Fruit fly (Drosophila melanogaster): ENCODE data around the gene CG7215.
A peak's percentile ranks its signal among the peaks of the same experiment; 100 is the strongest.

The CG7215 gene

dm6 chr3R:18198518-18199118 lies 31.5 kb upstream of the CG7215 start (continued):
- TF ChIP-seq dmrt11E (tag; optimal IDR thresholded peaks at IDR 0.05), result peak; percentile 39
- TF ChIP-seq dpn (GFP tag; optimal IDR thresholded peaks at IDR 0.05), result peak; percentile 26 to 34
- TF ChIP-seq Med (GFP tag), result peak; percentile 93
- TF ChIP-seq lbe (GFP tag; optimal IDR thresholded peaks at IDR 0.05), result peak; percentile 73
- TF ChIP-seq ac (GFP tag; optimal IDR thresholded peaks at IDR 0.05), result peak; percentile 61
- TF ChIP-seq run (tag; optimal IDR thresholded peaks at IDR 0.05), result peak; percentile 5
- TF ChIP-seq kni (GFP tag; optimal IDR thresholded peaks at IDR 0.05), result peak; percentile 62
- TF ChIP-seq CG10147 (GFP tag; optimal IDR thresholded peaks at IDR 0.05), result no peak
- TF ChIP-seq CG3838 (GFP tag; optimal IDR thresholded peaks at IDR 0.05), result peak; percentile 64
- TF ChIP-seq lola (GFP tag; optimal IDR thresholded peaks at IDR 0.05), result peak in 1 of 3 experiments; percentile 19
- peak; percentile 15 for TF ChIP-seq CG9437 (GFP tag; optimal IDR thresholded peaks at IDR 0.05)
- TF ChIP-seq corto (GFP tag; optimal IDR thresholded peaks at IDR 0.05), result peak; percentile 18
- peak; percentile 46 for TF ChIP-seq CG4854 (GFP tag; optimal IDR thresholded peaks at IDR 0.05)
- TF ChIP-seq CG2678 (tag; optimal IDR thresholded peaks at IDR 0.05), result peak; percentile 47
- TF ChIP-seq Sin3A (optimal IDR thresholded peaks at IDR 0.05), result no peak
- TF ChIP-seq da (GFP tag; optimal IDR thresholded peaks at IDR 0.05), result peak; percentile 49
- TF ChIP-seq Asciz (GFP tag; optimal IDR thresholded peaks at IDR 0.05), result peak; percentile 75
- peak; percentile 46 for TF ChIP-seq CG33213 (GFP tag; optimal IDR thresholded peaks at IDR 0.05)
- TF ChIP-seq fd64A (GFP tag; optimal IDR thresholded peaks at IDR 0.05), result peak; percentile 58
- TF ChIP-seq pfk (GFP tag; optimal IDR thresholded peaks at IDR 0.05), result peak; percentile 39
- peak; percentile 83 for TF ChIP-seq Fer1 (GFP tag; optimal IDR thresholded peaks at IDR 0.05)
- TF ChIP-seq Sry-δ (GFP tag; optimal IDR thresholded peaks at IDR 0.05), result no peak
- TF ChIP-seq CG32532 (GFP tag; IDR thresholded peaks at IDR 0.05), result no peak
- TF ChIP-seq CoRest (tag; optimal IDR thresholded peaks at IDR 0.05), result peak; percentile 7
- peak; percentile 56 for TF ChIP-seq mirr (GFP tag; optimal IDR thresholded peaks at IDR 0.05)
- TF ChIP-seq tll (GFP tag; optimal IDR thresholded peaks at IDR 0.05), result peak in 1 of 2 experiments; percentile 70
- TF ChIP-seq Hsf (GFP tag; optimal IDR thresholded peaks at IDR 0.05), result peak; percentile 9
- no peak for TF ChIP-seq ro (GFP tag; IDR thresholded peaks at IDR 0.05)
- no peak for TF ChIP-seq CG6272 (GFP tag; IDR thresholded peaks at IDR 0.05)
- peak; percentile 12 for TF ChIP-seq phol (tag; optimal IDR thresholded peaks at IDR 0.05)
- peak; percentile 27 for TF ChIP-seq twi (tag; optimal IDR thresholded peaks at IDR 0.05)
- TF ChIP-seq Atf-2 (GFP tag; optimal IDR thresholded peaks at IDR 0.05), result peak; percentile 22
- TF ChIP-seq sqz (GFP tag; optimal IDR thresholded peaks at IDR 0.05), result peak; percentile 58
- TF ChIP-seq CG12942 (GFP tag; optimal IDR thresholded peaks at IDR 0.05), result peak; percentile 34
- TF ChIP-seq CG12071 (GFP tag; optimal IDR thresholded peaks at IDR 0.05), result peak; percentile 74
- peak; percentile 32 for TF ChIP-seq HLH54F (GFP tag; optimal IDR thresholded peaks at IDR 0.05)
- TF ChIP-seq repo (GFP tag; optimal IDR thresholded peaks at IDR 0.05), result peak; percentile 32
- peak; percentile 20 for TF ChIP-seq D19A (tag; optimal IDR thresholded peaks at IDR 0.05)
- TF ChIP-seq CG2120 (GFP tag; optimal IDR thresholded peaks at IDR 0.05), result peak; percentile 29
- TF ChIP-seq CG12391 (tag; optimal IDR thresholded peaks at IDR 0.05), result peak; percentile 25
- TF ChIP-seq sc (optimal IDR thresholded peaks at IDR 0.05), result no peak
- TF ChIP-seq sc (GFP tag; optimal IDR thresholded peaks at IDR 0.05), result no peak
- peak; percentile 22 for TF ChIP-seq odd (GFP tag; optimal IDR thresholded peaks at IDR 0.05)
- TF ChIP-seq CG12744 (GFP tag; optimal IDR thresholded peaks at IDR 0.05), result peak; percentile 39
- no peak for TF ChIP-seq shn (GFP tag; optimal IDR thresholded peaks at IDR 0.05)
- peak; percentile 57 for TF ChIP-seq CG4707 (GFP tag; optimal IDR thresholded peaks at IDR 0.05)
- TF ChIP-seq Hr51 (GFP tag; optimal IDR thresholded peaks at IDR 0.05), result peak in 1 of 2 experiments; percentile 1
- no peak for TF ChIP-seq Doc3 (GFP tag; IDR thresholded peaks at IDR 0.05; ENCODE audit: partially characterized antibody)
- TF ChIP-seq ssp (GFP tag; IDR thresholded peaks at IDR 0.05), result no peak
